Fruit fly (Drosophila melanogaster) whole organism, embryonic: ENCODE data around the gene Usp5.

Source experiments
- Atf-2 ChIP-seq: fragments of 200-800 bp; sonication (Bioruptor generic); optimal IDR thresholded peaks from 2 replicates; lab custom pipeline; 2016; ENCODE audit warnings: missing biosample characterization, missing genetic modification characterization
- Atf6 ChIP-seq: fragments of 200-800 bp; sonication (Bioruptor generic); IDR thresholded peaks from 2 replicates; pipeline ENCODE4 v1.3.6; 2022; ENCODE audit warnings: missing biosample characterization, missing genetic modification characterization
- CG11093 ChIP-seq: fragments of 200-800 bp; sonication (Bioruptor generic); IDR thresholded peaks from 3 replicates; pipeline ENCODE4 v1.3.6; 2022; ENCODE audit warnings: missing biosample characterization, missing genetic modification characterization
- CG13624 ChIP-seq: fragments of 200-800 bp; sonication (Bioruptor generic); optimal IDR thresholded peaks from 2 replicates; lab custom pipeline; 2016; ENCODE audit warnings: missing biosample characterization, missing genetic modification characterization
- CG18599 ChIP-seq: fragments of 200-800 bp; sonication (Bioruptor generic); optimal IDR thresholded peaks from 3 replicates; lab custom pipeline; 2017; ENCODE audit warnings: missing biosample characterization, missing genetic modification characterization, mild to moderate bottlenecking, moderate library complexity, missing genetic modification reagents
- CG30403 ChIP-seq: fragments of 200-800 bp; sonication (Bioruptor generic); optimal IDR thresholded peaks from 3 replicates; lab custom pipeline; 2016; ENCODE audit warnings: missing biosample characterization, missing genetic modification characterization
- CG31365 ChIP-seq: fragments of 200-800 bp; sonication (Bioruptor generic); optimal IDR thresholded peaks from 2 replicates; lab custom pipeline; 2018; ENCODE audit warnings: missing biosample characterization, mild to moderate bottlenecking, missing genetic modification characterization
- CG6254 ChIP-seq: fragments of 200-800 bp; sonication (Bioruptor generic); optimal IDR thresholded peaks from 3 replicates; lab custom pipeline; 2017; ENCODE audit warnings: mild to moderate bottlenecking, missing biosample characterization, missing genetic modification reagents, missing genetic modification characterization
- CG7271 ChIP-seq: fragments of 200-800 bp; sonication (Bioruptor generic); optimal IDR thresholded peaks from 2 replicates; lab custom pipeline; 2018; ENCODE audit warnings: missing biosample characterization, mild to moderate bottlenecking, missing genetic modification characterization, moderate library complexity
- CHES-1-like ChIP-seq: fragments of 200-800 bp; sonication (Bioruptor generic); optimal IDR thresholded peaks from 2 replicates; lab custom pipeline; 2016; ENCODE audit warnings: missing biosample characterization, missing genetic modification characterization
- Deaf1 ChIP-seq: fragments of 200-800 bp; optimal IDR thresholded peaks from 3 replicates; lab custom pipeline; 2019; ENCODE audit warnings: missing biosample characterization, mild to moderate bottlenecking, missing genetic modification characterization, moderate library complexity
- Dfd ChIP-seq, 2 experiments: fragments of >200 bp; optimal IDR thresholded peaks; 2 replicates each; lab custom pipeline; 2017; ENCODE audit warnings: missing biosample characterization in 2 of 2, missing genetic modification characterization in 2 of 2
- Eip74EF ChIP-seq, 2 experiments: fragments of 200-800 bp in 1 of 2; fragments of >200 bp in 1 of 2; sonication (Bioruptor generic) in 1 of 2; optimal IDR thresholded peaks; 2 replicates each; lab custom pipeline; 2017 to 2019; ENCODE audit warnings: missing biosample characterization in 2 of 2, missing genetic modification characterization in 2 of 2, mild to moderate bottlenecking in 1 of 2, moderate library complexity in 1 of 2
- Elba2 ChIP-seq: fragments of 200-800 bp; sonication (Bioruptor generic); optimal IDR thresholded peaks from 3 replicates; lab custom pipeline; 2016; ENCODE audit warnings: missing biosample characterization, missing genetic modification characterization
- Ets97D ChIP-seq: fragments of 200-800 bp; sonication (Bioruptor generic); optimal IDR thresholded peaks from 3 replicates; lab custom pipeline; 2016; ENCODE audit warnings: missing biosample characterization, missing genetic modification characterization
- Hmr ChIP-seq: fragments of 200-800 bp; sonication (Bioruptor generic); optimal IDR thresholded peaks from 3 replicates; lab custom pipeline; 2017; ENCODE audit warnings: mild to moderate bottlenecking, missing biosample characterization, missing genetic modification reagents, missing genetic modification characterization
- MTF-1 ChIP-seq: fragments of 200-800 bp; sonication (Bioruptor generic); optimal IDR thresholded peaks from 2 replicates; lab custom pipeline; 2018; ENCODE audit warnings: missing biosample characterization, mild to moderate bottlenecking, missing genetic modification characterization, borderline replicate concordance
- Max ChIP-seq: fragments of 200-800 bp; sonication (Bioruptor generic); optimal IDR thresholded peaks from 2 replicates; lab custom pipeline; 2016; ENCODE audit warnings: missing biosample characterization, mild to moderate bottlenecking, missing genetic modification characterization
- Optix ChIP-seq: fragments of 200-800 bp; sonication (Bioruptor generic); IDR thresholded peaks from 3 replicates; pipeline ENCODE4 v1.3.6; 2022; ENCODE audit warnings: missing biosample characterization, missing genetic modification characterization
- Rfx ChIP-seq: fragments of 200-800 bp; sonication (Bioruptor generic); IDR thresholded peaks from 2 replicates; pipeline ENCODE4 v1.3.6; 2022; ENCODE audit warnings: missing biosample characterization, missing genetic modification characterization
- aop ChIP-seq: fragments of 200-800 bp; sonication (Bioruptor generic); IDR thresholded peaks from 2 replicates; pipeline ENCODE4 v1.3.6; 2022; ENCODE audit warnings: missing biosample characterization, missing genetic modification characterization
- ara ChIP-seq: fragments of 200-800 bp; sonication (Bioruptor generic); IDR thresholded peaks from 2 replicates; pipeline ENCODE4 v1.3.6; 2022; ENCODE audit warnings: missing biosample characterization, missing genetic modification characterization
- croc ChIP-seq: fragments of 200-800 bp; sonication (Bioruptor generic); conservative IDR thresholded peaks from 3 replicates; pipeline ENCODE4 v1.3.6; 2022; ENCODE audit warnings: missing biosample characterization, missing genetic modification characterization
- dan ChIP-seq: fragments of 200-800 bp; sonication (Bioruptor generic); IDR thresholded peaks from 2 replicates; pipeline ENCODE4 v1.3.6; 2022; ENCODE audit warnings: missing biosample characterization, missing genetic modification characterization
- dimm ChIP-seq: fragments of 200-800 bp; sonication (Bioruptor generic); IDR thresholded peaks from 2 replicates; pipeline ENCODE4 v1.3.6; 2022; ENCODE audit warnings: missing biosample characterization, missing genetic modification characterization
- dmrt11E ChIP-seq: fragments of 200-800 bp; sonication (Bioruptor generic); optimal IDR thresholded peaks from 3 replicates; lab custom pipeline; 2018; ENCODE audit warnings: missing biosample characterization, mild to moderate bottlenecking, missing genetic modification characterization, moderate library complexity
- fd3F ChIP-seq: fragments of 200-800 bp; sonication (Bioruptor generic); optimal IDR thresholded peaks from 2 replicates; lab custom pipeline; 2018; ENCODE audit warnings: missing biosample characterization, mild to moderate bottlenecking, missing genetic modification characterization, moderate library complexity
- gro ChIP-seq: fragments of 200-800 bp; sonication (Bioruptor generic); optimal IDR thresholded peaks from 2 replicates; lab custom pipeline; 2016; ENCODE audit warnings: missing biosample characterization, missing genetic modification characterization
- her ChIP-seq: fragments of 200-800 bp; sonication (Bioruptor generic); optimal IDR thresholded peaks from 2 replicates; lab custom pipeline; 2016; ENCODE audit warnings: missing biosample characterization, missing genetic modification characterization
- inv ChIP-seq: fragments of 200-800 bp; sonication (Bioruptor generic); IDR thresholded peaks from 2 replicates; pipeline ENCODE4 v1.3.6; 2022; ENCODE audit warnings: missing biosample characterization, missing genetic modification characterization; ENCODE audit not compliant: partially characterized antibody
- lmd ChIP-seq: fragments of 200-800 bp; sonication (Bioruptor generic); IDR thresholded peaks from 2 replicates; pipeline ENCODE4 v1.3.6; 2022; ENCODE audit warnings: missing biosample characterization, missing genetic modification characterization
- mam ChIP-seq: fragments of 200-800 bp; sonication (Bioruptor generic); optimal IDR thresholded peaks from 3 replicates; lab custom pipeline; 2016; ENCODE audit warnings: missing biosample characterization, missing genetic modification characterization
- run ChIP-seq: fragments of 200-800 bp; sonication (Bioruptor generic); optimal IDR thresholded peaks from 3 replicates; lab custom pipeline; 2018; ENCODE audit warnings: missing biosample characterization, mild to moderate bottlenecking, missing genetic modification characterization
- ttk ChIP-seq: fragments of 200-800 bp; sonication (Bioruptor generic); IDR thresholded peaks from 2 replicates; pipeline ENCODE4 v2.1.2; 2022; ENCODE audit warnings: missing biosample characterization, missing genetic modification characterization
- twi ChIP-seq: fragments of 200-800 bp; optimal IDR thresholded peaks from 2 replicates; lab custom pipeline; 2019; ENCODE audit warnings: missing biosample characterization, mild to moderate bottlenecking, missing genetic modification characterization, moderate library complexity
- wek ChIP-seq: fragments of 200-800 bp; sonication (Bioruptor generic); optimal IDR thresholded peaks from 3 replicates; lab custom pipeline; 2018; ENCODE audit warnings: missing biosample characterization, mild to moderate bottlenecking, missing genetic modification characterization, moderate library complexity
- yki ChIP-seq: fragments of >200 bp; optimal IDR thresholded peaks from 3 replicates; lab custom pipeline; 2018

Gene Usp5

DNA sequence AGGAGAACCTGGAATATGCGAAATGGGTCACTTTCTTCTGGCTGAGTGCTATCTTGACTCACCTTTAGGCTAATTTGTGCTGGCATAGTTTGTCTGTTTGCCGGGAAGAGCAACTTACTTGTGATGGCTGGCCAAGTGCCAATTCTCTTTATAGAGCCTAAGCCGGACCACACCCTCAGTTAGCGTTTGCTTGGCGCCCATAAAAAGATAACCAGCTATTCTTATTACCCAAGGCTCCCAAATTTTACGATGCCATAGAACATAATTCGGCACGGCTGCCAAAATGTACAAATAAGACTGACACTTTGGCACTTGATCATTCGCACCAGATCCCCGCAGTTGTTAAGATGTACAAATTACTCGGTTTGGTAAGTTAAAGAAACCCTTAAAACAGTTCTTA lies 41.5 kb upstream of the Usp5 start, which contains the start of the genes CG42525 and CG14958:
TSS of gene CG42525 (minus strand) at position 101 of the 400 bp plus-strand sequence.
TSS of gene CG14958 (plus strand) at position 332 of the 400 bp plus-strand sequence.
- TF ChIP-seq Eip74EF (GFP tag; optimal IDR thresholded peaks at IDR 0.05; lab: Kevin White, UChicago) (no peak), dmrt11E (tag; lab: Kevin White, UChicago) (no peak), her (GFP tag; lab: Kevin White, UChicago) (no peak), Deaf1 (tag; lab: Kevin White, UChicago) (no peak), MTF-1 (GFP tag; lab: Kevin White, UChicago) (no peak), fd3F (GFP tag; lab: Kevin White, UChicago) (no peak), twi (no peak), CG11093 (GFP tag; lab: Robert Waterston, UW) (no peak), dan (GFP tag; lab: Robert Waterston, UW) (no peak), dimm (GFP tag; lab: Robert Waterston, UW) (no peak), gro (GFP tag; lab: Kevin White, UChicago) (no peak), Hmr (GFP tag; lab: Kevin White, UChicago) (no peak), CG18599 (GFP tag; lab: Kevin White, UChicago) (no peak), Ets97D (no peak), CG7271 (no peak), yki (lab: Kevin White, UChicago) (no peak), lmd (GFP tag; lab: Robert Waterston, UW) (no peak), ttk (GFP tag; lab: Robert Waterston, UW) (no peak)
- TF ChIP-seq, all 482 proteins: peak for 0

DNA sequence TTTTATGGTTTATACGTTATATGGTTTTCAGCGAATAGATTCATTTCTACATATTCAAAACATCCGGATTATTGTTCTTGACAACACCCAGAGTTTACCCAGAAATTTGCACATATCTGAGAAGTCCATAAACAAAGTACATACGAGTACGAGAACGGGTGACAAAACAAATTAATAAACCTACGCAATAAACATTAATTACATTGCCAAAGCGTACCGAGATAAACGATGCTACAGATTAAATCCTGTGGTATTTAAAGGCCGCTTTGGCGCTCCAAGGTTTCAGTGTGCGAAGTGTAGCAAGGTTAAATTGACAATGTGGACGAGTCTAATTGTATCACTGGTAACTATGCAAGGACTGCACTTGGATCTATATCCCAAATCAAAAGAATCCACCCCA lies 39.1 kb upstream of the Usp5 start, which contains the start of gene CG14957:
TSS of gene CG14957 (plus strand) at position 301 of the 400 bp plus-strand sequence.
- TF ChIP-seq CG13624 (GFP tag; lab: Kevin White, UChicago) = no peak
- TF ChIP-seq Rfx = 0 out of 2 replicates have a peak, but pooled peaks have one; percentile 12
- no peak for TF ChIP-seq wek (GFP tag; lab: Kevin White, UChicago)
- TF ChIP-seq, all 482 proteins: peak for 1

DNA sequence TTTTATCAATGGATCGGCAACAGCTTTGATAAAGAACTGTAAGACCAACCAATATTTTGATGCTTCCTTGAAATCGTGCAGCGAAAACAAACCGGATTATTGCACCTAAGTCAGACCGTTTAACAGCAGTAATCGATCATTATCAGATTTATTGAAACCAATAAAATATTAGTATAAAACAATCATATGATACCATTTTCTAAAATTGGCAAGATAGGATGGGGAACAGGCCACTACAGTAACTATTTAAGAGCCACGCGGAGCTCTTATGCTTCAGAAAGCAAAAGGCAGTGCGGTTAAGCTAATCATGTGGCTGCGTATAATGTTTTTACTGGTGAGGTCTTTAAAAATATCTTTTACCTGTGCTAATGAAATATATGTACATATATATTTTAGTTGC lies 38.2 kb upstream of the Usp5 start, which contains the start of gene CG32284:
TSS of gene CG32284 (plus strand) at position 301 of the 400 bp plus-strand sequence.
- TF ChIP-seq Optix (GFP tag; lab: Robert Waterston, UW) (no peak), ara (GFP tag; lab: Robert Waterston, UW) (no peak), Elba2 (no peak), run (no peak), aop (GFP tag; lab: Robert Waterston, UW) (no peak), CG31365 (tag; lab: Kevin White, UChicago) (no peak), twi (no peak), CG6254 (GFP tag; lab: Kevin White, UChicago) (no peak), CG30403 (GFP tag; lab: Kevin White, UChicago) (no peak)

DNA sequence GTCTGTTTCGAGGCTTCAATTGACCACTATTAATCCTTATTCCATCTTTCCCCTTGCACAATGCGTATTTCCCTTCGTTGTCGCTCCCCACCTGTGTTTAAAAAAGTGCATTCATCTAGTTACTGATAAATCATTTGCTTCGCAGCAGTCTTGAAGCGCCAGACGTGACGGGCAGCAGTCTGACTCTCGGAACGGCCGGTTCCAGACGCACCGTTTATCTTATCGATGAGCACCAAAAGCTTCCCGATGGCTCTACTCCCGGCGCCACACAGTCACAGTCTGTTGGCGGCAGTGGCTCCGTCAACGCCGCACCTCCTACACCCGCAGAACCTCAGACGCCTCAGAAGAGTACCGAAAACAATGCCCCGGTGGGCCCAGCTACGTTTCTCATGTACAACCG lies 35.9 kb upstream of the Usp5 start, which contains the start of gene CG42494:
TSS of gene CG42494 (plus strand) at position 301 of the 400 bp plus-strand sequence.
- TF ChIP-seq mam (GFP tag; lab: Kevin White, UChicago) (no peak), inv (no peak), croc (no peak), Atf6 (no peak), Atf-2 (GFP tag; lab: Kevin White, UChicago) (no peak), Dfd (GFP tag; optimal IDR thresholded peaks at IDR 0.05; lab: Kevin White, UChicago) (no peak), Max (GFP tag; lab: Kevin White, UChicago) (no peak), CG6254 (GFP tag; lab: Kevin White, UChicago) (no peak), CHES-1-like (GFP tag; lab: Kevin White, UChicago) (no peak)
